Fruit fly (Drosophila melanogaster) whole organism, wandering third instar larva: ENCODE results near the gene endos.

Experiments
- Abd-B ChIP-seq: fragments of >200 bp; optimal IDR thresholded peaks from 2 replicates; lab custom pipeline; 2017; ENCODE audit warnings: missing biosample characterization, missing genetic modification characterization
- CG32264 ChIP-seq: fragments of 200-800 bp; sonication (Bioruptor generic); optimal IDR thresholded peaks from 2 replicates; lab custom pipeline; 2016; ENCODE audit warnings: missing biosample characterization, missing genetic modification characterization
- CG9705 ChIP-seq: fragments of 200-800 bp; sonication (Bioruptor generic); optimal IDR thresholded peaks from 2 replicates; lab custom pipeline; 2018; ENCODE audit warnings: missing biosample characterization, mild to moderate bottlenecking, missing genetic modification characterization
- CrebA ChIP-seq: fragments of 200-800 bp; sonication (Bioruptor generic); optimal IDR thresholded peaks from 2 replicates; lab custom pipeline; 2016; ENCODE audit warnings: missing biosample characterization, mild to moderate bottlenecking, missing genetic modification characterization, borderline replicate concordance
- Dfd ChIP-seq: fragments of >200 bp; optimal IDR thresholded peaks from 2 replicates; lab custom pipeline; 2017; ENCODE audit warnings: missing biosample characterization, missing genetic modification characterization
- Dif ChIP-seq: fragments of 200-275, 200-300 bp; sonication (Bioruptor generic); optimal IDR thresholded peaks from 2 replicates; lab custom pipeline; 2018; ENCODE audit warnings: missing biosample characterization, missing genetic modification characterization; ENCODE audit not compliant: partially characterized antibody
- GATAd ChIP-seq: sonication (Bioruptor generic); optimal IDR thresholded peaks from 2 replicates; lab custom pipeline; 2016; ENCODE audit warnings: missing biosample characterization, missing genetic modification characterization
- HLH106 ChIP-seq: fragments of 200-800 bp; optimal IDR thresholded peaks from 3 replicates; lab custom pipeline; 2019; ENCODE audit warnings: missing biosample characterization, mild to moderate bottlenecking, missing genetic modification characterization, moderate library complexity
- Hnf4 ChIP-seq: fragments of 200-800 bp; sonication (Bioruptor generic); optimal IDR thresholded peaks from 2 replicates; lab custom pipeline; 2016; ENCODE audit warnings: missing biosample characterization, mild to moderate bottlenecking, missing genetic modification characterization
- Hr78 ChIP-seq: fragments of >200 bp; optimal IDR thresholded peaks from 2 replicates; lab custom pipeline; 2017; ENCODE audit warnings: missing biosample characterization, missing genetic modification characterization
- Hr83 ChIP-seq: fragments of 200-300 bp; sonication (Bioruptor generic); optimal IDR thresholded peaks from 2 replicates; lab custom pipeline; 2016; ENCODE audit warnings: missing biosample characterization, mild to moderate bottlenecking, missing genetic modification characterization, moderate library complexity; ENCODE audit not compliant: poor library complexity, severe bottlenecking
- Jra ChIP-seq: sonication (Bioruptor generic); optimal IDR thresholded peaks from 2 replicates; lab custom pipeline; 2016; ENCODE audit warnings: missing biosample characterization, missing genetic modification characterization
- Mio ChIP-seq: sonication (Bioruptor generic); optimal IDR thresholded peaks from 2 replicates; lab custom pipeline; 2016; ENCODE audit warnings: missing biosample characterization, missing genetic modification characterization
- Myc ChIP-seq: fragments of >200 bp; optimal IDR thresholded peaks from 2 replicates; lab custom pipeline; 2017
- N ChIP-seq: fragments of >200 bp; optimal IDR thresholded peaks from 2 replicates; lab custom pipeline; 2018; ENCODE audit warnings: missing biosample characterization, missing external identifiers, missing genetic modification characterization
- OdsH ChIP-seq: fragments of 200-800 bp; sonication (Bioruptor generic); optimal IDR thresholded peaks from 2 replicates; lab custom pipeline; 2016; ENCODE audit warnings: missing biosample characterization, mild to moderate bottlenecking, missing genetic modification characterization
- Rel ChIP-seq, 2 experiments: fragments of 200-800 bp; sonication (Bioruptor generic) in 1 of 2; optimal IDR thresholded peaks; 2 replicates in 1 of 2; 3 replicates in 1 of 2; lab custom pipeline; 2016 to 2019; ENCODE audit warnings: mild to moderate bottlenecking in 2 of 2, missing biosample characterization in 2 of 2, missing genetic modification characterization in 2 of 2, moderate library complexity in 1 of 2
- Sp1 ChIP-seq: fragments of 200-800 bp; sonication (Bioruptor generic); optimal IDR thresholded peaks from 3 replicates; lab custom pipeline; 2019; ENCODE audit warnings: missing biosample characterization, mild to moderate bottlenecking, missing genetic modification characterization, moderate library complexity
- Vsx2 ChIP-seq: fragments of 200-300, 225-300 bp; sonication (Bioruptor generic); optimal IDR thresholded peaks from 2 replicates; lab custom pipeline; 2018; ENCODE audit warnings: missing biosample characterization, missing genetic modification characterization; ENCODE audit not compliant: partially characterized antibody
- br ChIP-seq: fragments of 200-800 bp; sonication (Bioruptor generic); optimal IDR thresholded peaks from 2 replicates; lab custom pipeline; 2016; ENCODE audit warnings: missing biosample characterization, missing genetic modification characterization
- brk ChIP-seq: fragments of 200-800 bp; sonication (Bioruptor generic); optimal IDR thresholded peaks from 2 replicates; lab custom pipeline; 2016; ENCODE audit warnings: missing biosample characterization, mild to moderate bottlenecking, missing genetic modification characterization
- dl ChIP-seq, 2 experiments: fragments of 175-275, 200-275 bp in 1 of 2; fragments of 200-275 bp in 1 of 2; sonication (Bioruptor generic); optimal IDR thresholded peaks; lab custom pipeline; 2018; ENCODE audit warnings: mild to moderate bottlenecking in 2 of 2, missing biosample characterization in 2 of 2, missing genetic modification characterization in 2 of 2, moderate library complexity in 2 of 2; ENCODE audit not compliant: partially characterized antibody in 2 of 2, insufficient read depth in 1 of 2
- dmrt93B ChIP-seq: fragments of 200-800 bp; sonication (Bioruptor generic); optimal IDR thresholded peaks from 2 replicates; lab custom pipeline; 2018; ENCODE audit warnings: missing biosample characterization, mild to moderate bottlenecking, missing genetic modification characterization
- dsf ChIP-seq: sonication (Bioruptor generic); optimal IDR thresholded peaks from 2 replicates; lab custom pipeline; 2016; ENCODE audit warnings: missing biosample characterization, missing genetic modification characterization, borderline replicate concordance
- ey ChIP-seq: fragments of 200-800 bp; sonication (Bioruptor generic); optimal IDR thresholded peaks from 2 replicates; lab custom pipeline; 2016; ENCODE audit warnings: missing biosample characterization, missing genetic modification characterization
- foxo ChIP-seq, 2 experiments: fragments of 200-800 bp; sonication (Bioruptor generic); optimal IDR thresholded peaks; 2 replicates in 1 of 2; 3 replicates in 1 of 2; lab custom pipeline; 2016 to 2017; ENCODE audit warnings: missing biosample characterization in 2 of 2, missing genetic modification characterization in 2 of 2
- fru ChIP-seq: fragments of 200-800 bp; sonication (Bioruptor generic); optimal IDR thresholded peaks from 3 replicates; lab custom pipeline; 2016; ENCODE audit warnings: missing biosample characterization, mild to moderate bottlenecking, missing genetic modification characterization
- h ChIP-seq: fragments of 200-800 bp; sonication (Bioruptor generic); optimal IDR thresholded peaks from 3 replicates; lab custom pipeline; 2016; ENCODE audit warnings: missing biosample characterization, mild to moderate bottlenecking, missing genetic modification characterization
- jim ChIP-seq: fragments of 175-275, 200-325 bp; sonication (Bioruptor generic); optimal IDR thresholded peaks from 2 replicates; lab custom pipeline; 2016; ENCODE audit warnings: missing biosample characterization, mild to moderate bottlenecking, missing genetic modification characterization
- lola ChIP-seq: fragments of >200 bp; optimal IDR thresholded peaks from 2 replicates; lab custom pipeline; 2017; ENCODE audit warnings: missing biosample characterization, missing genetic modification characterization
- pan ChIP-seq: fragments of >200 bp; optimal IDR thresholded peaks from 2 replicates; lab custom pipeline; 2017
- psq ChIP-seq: fragments of 200-800 bp; sonication (Bioruptor generic); optimal IDR thresholded peaks from 3 replicates; lab custom pipeline; 2017; ENCODE audit warnings: missing biosample characterization, mild to moderate bottlenecking, missing genetic modification characterization, moderate library complexity
- rgr ChIP-seq: fragments of 200-800 bp; sonication (Bioruptor generic); optimal IDR thresholded peaks from 3 replicates; lab custom pipeline; 2016; ENCODE audit warnings: missing biosample characterization, mild to moderate bottlenecking, missing genetic modification characterization
- sage ChIP-seq: fragments of 200-800 bp; sonication (Bioruptor generic); optimal IDR thresholded peaks from 2 replicates; lab custom pipeline; 2016; ENCODE audit warnings: missing biosample characterization, mild to moderate bottlenecking, missing genetic modification characterization
- sv ChIP-seq: fragments of 200-800 bp; sonication (Bioruptor generic); optimal IDR thresholded peaks from 3 replicates; lab custom pipeline; 2016; ENCODE audit warnings: missing biosample characterization, missing genetic modification characterization
- tai ChIP-seq: sonication (Bioruptor generic); optimal IDR thresholded peaks from 2 replicates; lab custom pipeline; 2016; ENCODE audit warnings: missing biosample characterization, missing genetic modification characterization
- usp ChIP-seq: fragments of >200 bp; optimal IDR thresholded peaks from 2 replicates; lab custom pipeline; 2017; ENCODE audit warnings: missing biosample characterization, missing genetic modification characterization
- woc ChIP-seq: sonication (Bioruptor generic); optimal IDR thresholded peaks from 2 replicates; lab custom pipeline; 2016; ENCODE audit warnings: missing biosample characterization, mild to moderate bottlenecking, missing genetic modification characterization

Gene endos

dm6 chr3L:14002524-14003135, 28.9 kb downstream of the endos start:
- no peak for TF ChIP-seq CG9705 (GFP tag; lab: Kevin White, UChicago)
- no peak for TF ChIP-seq Abd-B (GFP tag; lab: Kevin White, UChicago)
- TF ChIP-seq sage = peak; percentile 28
- no peak for TF ChIP-seq N (GFP tag; lab: Kevin White, UChicago)
- TF ChIP-seq Mio (GFP tag; lab: Kevin White, UChicago) = no peak
- TF ChIP-seq Dif = peak; percentile 32
- TF ChIP-seq fru (GFP tag; lab: Kevin White, UChicago) = no peak
- no peak for TF ChIP-seq ey
- peak; percentile 21 for TF ChIP-seq br (GFP tag; lab: Kevin White, UChicago)
- TF ChIP-seq Jra (GFP tag; lab: Kevin White, UChicago) = peak; percentile 30
- no peak for TF ChIP-seq h (GFP tag; lab: Kevin White, UChicago)
- no peak for TF ChIP-seq sv (GFP tag; lab: Kevin White, UChicago)
- TF ChIP-seq Hr83 (GFP tag; lab: Kevin White, UChicago) = no peak
- TF ChIP-seq tai (GFP tag; lab: Kevin White, UChicago) = no peak
- TF ChIP-seq dsf (GFP tag; lab: Kevin White, UChicago) = no peak
- no peak for TF ChIP-seq OdsH (GFP tag; lab: Kevin White, UChicago)
- no peak for TF ChIP-seq woc (GFP tag; lab: Kevin White, UChicago)
- no peak for TF ChIP-seq brk (GFP tag; lab: Kevin White, UChicago)
- TF ChIP-seq Sp1 = no peak
- no peak for TF ChIP-seq rgr
- no peak for TF ChIP-seq Rel (GFP tag; optimal IDR thresholded peaks at IDR 0.05; lab: Kevin White, UChicago)
- TF ChIP-seq Rel (tag; optimal IDR thresholded peaks at IDR 0.05; lab: Kevin White, UChicago) = peak; percentile 47
- TF ChIP-seq dmrt93B (GFP tag; lab: Kevin White, UChicago) = no peak
- no peak for TF ChIP-seq lola (GFP tag; lab: Kevin White, UChicago)
- no peak for TF ChIP-seq Vsx2 (GFP tag; lab: Kevin White, UChicago)
- TF ChIP-seq HLH106 (tag; lab: Kevin White, UChicago) = no peak
- no peak for TF ChIP-seq foxo (GFP tag; optimal IDR thresholded peaks at IDR 0.05; lab: Kevin White, UChicago)
- TF ChIP-seq Myc (lab: Kevin White, UChicago) = no peak
- TF ChIP-seq psq (GFP tag; lab: Kevin White, UChicago) = peak; percentile 100
- TF ChIP-seq GATAd (GFP tag; lab: Kevin White, UChicago) = no peak
- TF ChIP-seq Hnf4 (GFP tag; lab: Kevin White, UChicago) = no peak
- TF ChIP-seq usp (GFP tag; lab: Kevin White, UChicago) = no peak
- no peak for TF ChIP-seq pan (lab: Kevin White, UChicago)
- TF ChIP-seq dl (GFP tag; optimal IDR thresholded peaks at IDR 0.05; lab: Kevin White, UChicago; ENCODE audit: insufficient read depth in 1 of 2, partially characterized antibody in 2 of 2) = no peak
- TF ChIP-seq jim (GFP tag; lab: Kevin White, UChicago) = no peak
- no peak for TF ChIP-seq Dfd
- TF ChIP-seq Hr78 (GFP tag; lab: Kevin White, UChicago) = no peak
- no peak for TF ChIP-seq CG32264 (GFP tag; lab: Kevin White, UChicago)
- TF ChIP-seq CrebA = no peak
- TF ChIP-seq, all 38 proteins: peak for 6

- TF ChIP-seq sv (GFP tag; lab: Kevin White, UChicago) = peak; percentile 44
- TF ChIP-seq Mio (GFP tag; lab: Kevin White, UChicago) = no peak
- TF ChIP-seq CG32264 (GFP tag; lab: Kevin White, UChicago) = no peak
- no peak for TF ChIP-seq Hr78 (GFP tag; lab: Kevin White, UChicago)
- TF ChIP-seq dsf (GFP tag; lab: Kevin White, UChicago) = peak; percentile 32
- no peak for TF ChIP-seq N (GFP tag; lab: Kevin White, UChicago)
- no peak for TF ChIP-seq CrebA
- no peak for TF ChIP-seq Hnf4 (GFP tag; lab: Kevin White, UChicago)
- no peak for TF ChIP-seq usp (GFP tag; lab: Kevin White, UChicago)
- TF ChIP-seq CG9705 (GFP tag; lab: Kevin White, UChicago) = no peak
- TF ChIP-seq Jra (GFP tag; lab: Kevin White, UChicago) = no peak
- peak; percentile 14 for TF ChIP-seq Sp1
- no peak for TF ChIP-seq Dif
- TF ChIP-seq sage = no peak
- no peak for TF ChIP-seq fru (GFP tag; lab: Kevin White, UChicago)
- no peak for TF ChIP-seq Myc (lab: Kevin White, UChicago)
- TF ChIP-seq h (GFP tag; lab: Kevin White, UChicago) = no peak
- no peak for TF ChIP-seq Vsx2 (GFP tag; lab: Kevin White, UChicago)
- TF ChIP-seq pan (lab: Kevin White, UChicago) = no peak
- no peak for TF ChIP-seq dl (GFP tag; optimal IDR thresholded peaks at IDR 0.05; lab: Kevin White, UChicago; ENCODE audit: insufficient read depth in 1 of 2, partially characterized antibody in 2 of 2)
- TF ChIP-seq br (GFP tag; lab: Kevin White, UChicago) = no peak
- no peak for TF ChIP-seq Dfd
- peak; percentile 14 for TF ChIP-seq HLH106 (tag; lab: Kevin White, UChicago)
- no peak for TF ChIP-seq Abd-B (GFP tag; lab: Kevin White, UChicago)
- no peak for TF ChIP-seq tai (GFP tag; lab: Kevin White, UChicago)
- no peak for TF ChIP-seq Rel (GFP tag; optimal IDR thresholded peaks at IDR 0.05; lab: Kevin White, UChicago)
- peak; percentile 89 for TF ChIP-seq Rel (tag; optimal IDR thresholded peaks at IDR 0.05; lab: Kevin White, UChicago)
- peak; percentile 38 for TF ChIP-seq brk (GFP tag; lab: Kevin White, UChicago)
- TF ChIP-seq rgr = peak; percentile 17
- TF ChIP-seq lola (GFP tag; lab: Kevin White, UChicago) = no peak
- no peak for TF ChIP-seq GATAd (GFP tag; lab: Kevin White, UChicago)
- TF ChIP-seq woc (GFP tag; lab: Kevin White, UChicago) = peak; percentile 23
- TF ChIP-seq jim (GFP tag; lab: Kevin White, UChicago) = no peak
- TF ChIP-seq ey = no peak
- no peak for TF ChIP-seq psq (GFP tag; lab: Kevin White, UChicago)
- no peak for TF ChIP-seq Hr83 (GFP tag; lab: Kevin White, UChicago)
- TF ChIP-seq foxo (GFP tag; optimal IDR thresholded peaks at IDR 0.05; lab: Kevin White, UChicago) = no peak
- TF ChIP-seq dmrt93B (GFP tag; lab: Kevin White, UChicago) = no peak
Measured at dm6 chr3L:14001658-14002523, 29.6 kb downstream of the endos start, which contains the start of the genes Nprl3 and upSET. Gene Nprl3, minus strand, starts transcription at chr3L:14001880. Gene upSET, plus strand, starts transcription at chr3L:14002127.
